Worm (Caenorhabditis elegans): ENCODE measurements around the gene Y79H2A.12.

Y79H2A.12 gene

ce11 chrIII:11989823-11990222 lies 38.8 kb downstream of the Y79H2A.12 start, which contains the start of gene wah-1 (continued):
- TF ChIP-seq swsn-7 (tag; optimal IDR thresholded peaks at IDR 0.05) (peak; percentile 2), sup-37 (GFP tag; optimal IDR thresholded peaks at IDR 0.05) (no peak), lin-35 (GFP tag; optimal IDR thresholded peaks at IDR 0.05) (peak in 1 of 2 experiments; percentile 71), lin-14 (GFP tag; optimal IDR thresholded peaks at IDR 0.05) (no peak), nhr-71 (tag; optimal IDR thresholded peaks at IDR 0.05) (peak; percentile 41), nhr-90 (tag; optimal IDR thresholded peaks at IDR 0.05; ENCODE audit: poor library complexity) (peak; percentile 18), hpl-2 (GFP tag; optimal IDR thresholded peaks at IDR 0.05) (no peak), nhr-47 (tag; optimal IDR thresholded peaks at IDR 0.05) (peak; percentile 14), blmp-1 (tag; optimal IDR thresholded peaks at IDR 0.05) (peak; percentile 66), jun-1 (tag; optimal IDR thresholded peaks at IDR 0.05) (no peak), tbx-2 (tag; optimal IDR thresholded peaks at IDR 0.05) (peak; percentile 29), dpl-1 (GFP tag; optimal IDR thresholded peaks at IDR 0.05) (peak; percentile 2 to 40 (median 29))

ce11 chrIII:11985066-11985465 lies 43.6 kb downstream of the Y79H2A.12 start:
- TF ChIP-seq fkh-10 (GFP tag; optimal IDR thresholded peaks at IDR 0.05) (no peak), dsc-1 (tag; optimal IDR thresholded peaks at IDR 0.05) (peak; percentile 21), efl-1 (optimal IDR thresholded peaks at IDR 0.05) (no peak), efl-1 (GFP tag; optimal IDR thresholded peaks at IDR 0.05 in 1 of 2) (peak in 1 of 2 experiments; percentile 91), nhr-28 (tag; optimal IDR thresholded peaks at IDR 0.05) (no peak), fkh-8 (tag; optimal IDR thresholded peaks at IDR 0.05) (peak; percentile 34), unc-98 (GFP tag; IDR thresholded peaks at IDR 0.05) (no peak)

ce11 chrIII:11982474-11982873 lies 46.2 kb downstream of the Y79H2A.12 start:
- no peak for TF ChIP-seq nhr-47 (tag; optimal IDR thresholded peaks at IDR 0.05)
- TF ChIP-seq snu-23 (GFP tag; optimal IDR thresholded peaks at IDR 0.05): no peak
- no peak for TF ChIP-seq dsc-1 (tag; optimal IDR thresholded peaks at IDR 0.05)
- TF ChIP-seq nhr-85 (tag): no peak
- TF ChIP-seq pqm-1 (tag; optimal IDR thresholded peaks at IDR 0.05): no peak
- TF ChIP-seq C16A3.4 (tag; optimal IDR thresholded peaks at IDR 0.05): no peak

ce11 chrIII:11981539-11981938 lies 47.1 kb downstream of the Y79H2A.12 start:
- no peak for TF ChIP-seq isw-1 (GFP tag; IDR thresholded peaks at IDR 0.05)
- peak; percentile 38 to 65 for TF ChIP-seq lin-35 (GFP tag; optimal IDR thresholded peaks at IDR 0.05)
- no peak for TF ChIP-seq nhr-11 (tag; optimal IDR thresholded peaks at IDR 0.05)
- no peak for TF ChIP-seq pqm-1 (tag; optimal IDR thresholded peaks at IDR 0.05)
- TF ChIP-seq fkh-8 (tag; optimal IDR thresholded peaks at IDR 0.05): peak; percentile 51
- TF ChIP-seq nhr-28 (tag; optimal IDR thresholded peaks at IDR 0.05): no peak
- TF ChIP-seq egl-13 (tag; optimal IDR thresholded peaks at IDR 0.05): no peak
- peak; percentile 44 for TF ChIP-seq lin-15B (tag; optimal IDR thresholded peaks at IDR 0.05)
- TF ChIP-seq ceh-82 (tag; optimal IDR thresholded peaks at IDR 0.05): peak in 1 of 3 experiments; percentile 50
- TF ChIP-seq fkh-4 (tag; optimal IDR thresholded peaks at IDR 0.05; ENCODE audit: borderline replicate concordance): no peak
- no peak for TF ChIP-seq egl-27 (tag; optimal IDR thresholded peaks at IDR 0.05)
- TF ChIP-seq snu-23 (GFP tag; optimal IDR thresholded peaks at IDR 0.05): peak; percentile 43
- TF ChIP-seq efl-1 (optimal IDR thresholded peaks at IDR 0.05): peak; percentile 26 to 52
- TF ChIP-seq efl-1 (GFP tag; optimal IDR thresholded peaks at IDR 0.05 in 1 of 2): peak in 1 of 2 experiments; percentile 18
- TF ChIP-seq mef-2 (tag; optimal IDR thresholded peaks at IDR 0.05): no peak
- TF ChIP-seq mep-1 (tag; optimal IDR thresholded peaks at IDR 0.05): peak; percentile 32
- no peak for TF ChIP-seq ceh-90 (tag; optimal IDR thresholded peaks at IDR 0.05)
- TF ChIP-seq lin-14 (GFP tag; optimal IDR thresholded peaks at IDR 0.05): peak; percentile 91
- no peak for TF ChIP-seq unc-62 (GFP tag; optimal IDR thresholded peaks at IDR 0.05)
- no peak for TF ChIP-seq efl-3 (GFP tag; optimal IDR thresholded peaks at IDR 0.05)
- no peak for TF ChIP-seq ces-1 (GFP tag; optimal IDR thresholded peaks at IDR 0.05)
- no peak for TF ChIP-seq nhr-90 (tag; optimal IDR thresholded peaks at IDR 0.05; ENCODE audit: poor library complexity)
- TF ChIP-seq nhr-47 (tag; optimal IDR thresholded peaks at IDR 0.05): peak; percentile 25
- no peak for TF ChIP-seq hlh-4 (tag; optimal IDR thresholded peaks at IDR 0.05)
- no peak for TF ChIP-seq nhr-237 (tag; optimal IDR thresholded peaks at IDR 0.05)
- peak; percentile 7 for TF ChIP-seq xbp-1 (tag; optimal IDR thresholded peaks at IDR 0.05)
- TF ChIP-seq rnt-1 (tag; optimal IDR thresholded peaks at IDR 0.05): no peak
- TF ChIP-seq nhr-19 (GFP tag; conservative IDR thresholded peaks at IDR 0.05): no peak; the same call in 1 of the 2 replicates
- peak in 1 of 2 experiments; percentile 56 for TF ChIP-seq mdl-1 (tag; optimal IDR thresholded peaks at IDR 0.05)
- no peak for TF ChIP-seq unc-86 (tag; optimal IDR thresholded peaks at IDR 0.05)
- TF ChIP-seq irx-1 (tag; optimal IDR thresholded peaks at IDR 0.05): no peak
- TF ChIP-seq aly-2 (tag; optimal IDR thresholded peaks at IDR 0.05): no peak
- TF ChIP-seq nhr-85 (tag): peak; percentile 26
- no peak for TF ChIP-seq lir-3 (tag; optimal IDR thresholded peaks at IDR 0.05; ENCODE audit: poor library complexity)
